Worm (Caenorhabditis elegans) whole organism, late embryonic: ENCODE data around the gene mks-3.

Experiments used
- C08G9.2 ChIP-seq: sonication (generic microtip); optimal IDR thresholded peaks from 2 replicates; lab custom pipeline; 2016; ENCODE audit warnings: mild to moderate bottlenecking, missing genetic modification characterization, moderate library complexity, missing compliant biosample characterization
- C38D4.7 ChIP-seq: fragments of 200-800 bp; sonication (Bioruptor generic); optimal IDR thresholded peaks from 2 replicates; lab custom pipeline; 2018; ENCODE audit warnings: mild to moderate bottlenecking, missing genetic modification characterization, moderate library complexity, missing compliant biosample characterization
- F13H6.1 ChIP-seq: sonication (generic microtip); optimal IDR thresholded peaks from 2 replicates; lab custom pipeline; 2016; ENCODE audit warnings: missing genetic modification characterization, missing compliant biosample characterization
- T23F11.4 ChIP-seq: fragments of 200-800 bp; sonication (Bioruptor generic); optimal IDR thresholded peaks from 2 replicates; lab custom pipeline; 2018; ENCODE audit warnings: mild to moderate bottlenecking, missing genetic modification characterization, missing compliant biosample characterization
- ceh-14 ChIP-seq: sonication (generic microtip); optimal IDR thresholded peaks from 2 replicates; lab custom pipeline; 2016; ENCODE audit warnings: missing genotype, missing genetic modification characterization, missing compliant biosample characterization
- ceh-19 ChIP-seq: fragments of 200-800 bp; sonication (Bioruptor generic); optimal IDR thresholded peaks from 2 replicates; lab custom pipeline; 2018; ENCODE audit warnings: mild to moderate bottlenecking, missing genetic modification characterization, missing compliant biosample characterization
- ceh-2 ChIP-seq: sonication (generic microtip); optimal IDR thresholded peaks from 2 replicates; lab custom pipeline; 2016; ENCODE audit warnings: missing genotype, missing genetic modification characterization, missing compliant biosample characterization
- ceh-22 ChIP-seq: sonication (generic microtip); optimal IDR thresholded peaks from 2 replicates; lab custom pipeline; 2017; ENCODE audit warnings: missing biosample characterization, missing genetic modification characterization
- ceh-24 ChIP-seq: sonication (generic microtip); optimal IDR thresholded peaks from 2 replicates; lab custom pipeline; 2016; ENCODE audit warnings: mild to moderate bottlenecking, missing genetic modification characterization, missing compliant biosample characterization
- ceh-31 ChIP-seq: sonication (generic microtip); optimal IDR thresholded peaks from 2 replicates; lab custom pipeline; 2016; ENCODE audit warnings: missing genetic modification characterization, missing compliant biosample characterization
- ceh-34 ChIP-seq: sonication (generic microtip); optimal IDR thresholded peaks from 2 replicates; lab custom pipeline; 2016; ENCODE audit warnings: mild to moderate bottlenecking, missing genetic modification characterization, missing compliant biosample characterization
- ceh-48 ChIP-seq: sonication (generic microtip); optimal IDR thresholded peaks from 2 replicates; lab custom pipeline; 2016; ENCODE audit warnings: missing genetic modification characterization, inconsistent platforms, missing compliant biosample characterization
- che-1 ChIP-seq: sonication (generic microtip); optimal IDR thresholded peaks from 2 replicates; lab custom pipeline; 2016; ENCODE audit warnings: mild to moderate bottlenecking, missing genetic modification characterization, missing compliant biosample characterization
- dmd-4 ChIP-seq: sonication (generic microtip); optimal IDR thresholded peaks from 2 replicates; lab custom pipeline; 2016; ENCODE audit warnings: borderline replicate concordance, missing genetic modification characterization, missing compliant biosample characterization
- dve-1 ChIP-seq: sonication (generic microtip); optimal IDR thresholded peaks from 2 replicates; lab custom pipeline; 2017; ENCODE audit warnings: antibody characterized with exemption, mild to moderate bottlenecking, missing genetic modification characterization, missing compliant biosample characterization
- elt-2 ChIP-seq: sonication (generic microtip); optimal IDR thresholded peaks from 2 replicates; lab custom pipeline; 2016; ENCODE audit warnings: missing genetic modification reagents, missing genetic modification characterization, missing compliant biosample characterization
- elt-4 ChIP-seq: sonication (generic microtip); optimal IDR thresholded peaks from 2 replicates; lab custom pipeline; 2016; ENCODE audit warnings: missing genetic modification characterization, missing compliant biosample characterization
- ets-4 ChIP-seq: sonication (generic microtip); optimal IDR thresholded peaks from 2 replicates; lab custom pipeline; 2016; ENCODE audit warnings: missing genetic modification characterization, missing compliant biosample characterization
- fkh-10 ChIP-seq: fragments of 150-350 bp; optimal IDR thresholded peaks from 2 replicates; lab custom pipeline; 2014; ENCODE audit warnings: missing biosample characterization, missing genetic modification reagents, missing genetic modification characterization
- gmeb-2 ChIP-seq: sonication (generic microtip); optimal IDR thresholded peaks from 2 replicates; lab custom pipeline; 2016; ENCODE audit warnings: missing genetic modification characterization, inconsistent platforms, missing compliant biosample characterization
- hlh-13 ChIP-seq: fragments of 200-800 bp; sonication (Bioruptor generic); optimal IDR thresholded peaks from 2 replicates; lab custom pipeline; 2018; ENCODE audit warnings: mild to moderate bottlenecking, missing genetic modification characterization, missing compliant biosample characterization
- hlh-15 ChIP-seq: sonication (generic microtip); optimal IDR thresholded peaks from 2 replicates; lab custom pipeline; 2016; ENCODE audit warnings: missing genetic modification characterization, missing compliant biosample characterization
- hlh-30 ChIP-seq: sonication (generic microtip); optimal IDR thresholded peaks from 2 replicates; lab custom pipeline; 2017; ENCODE audit warnings: antibody characterized with exemption, missing genetic modification characterization, missing compliant biosample characterization; ENCODE audit not compliant: insufficient read depth
- hlh-8 ChIP-seq: sonication (generic microtip); optimal IDR thresholded peaks from 2 replicates; lab custom pipeline; 2016; ENCODE audit warnings: missing genotype, missing genetic modification characterization, missing compliant biosample characterization
- lin-11 ChIP-seq: fragments of 200-800 bp; sonication (Bioruptor generic); optimal IDR thresholded peaks from 2 replicates; lab custom pipeline; 2018; ENCODE audit warnings: mild to moderate bottlenecking, missing genetic modification characterization, missing compliant biosample characterization
- nfya-1 ChIP-seq: sonication (generic microtip); optimal IDR thresholded peaks from 2 replicates; lab custom pipeline; 2017; ENCODE audit warnings: missing genetic modification characterization, mild to moderate bottlenecking, missing compliant biosample characterization, antibody characterized with exemption, moderate library complexity
- pag-3 ChIP-seq: sonication (generic microtip); optimal IDR thresholded peaks from 2 replicates; lab custom pipeline; 2016; ENCODE audit warnings: missing compliant biosample characterization, missing genetic modification characterization, borderline replicate concordance
- pat-9 ChIP-seq: fragments of 200-800 bp; sonication (Bioruptor generic); optimal IDR thresholded peaks from 2 replicates; lab custom pipeline; 2018; ENCODE audit warnings: mild to moderate bottlenecking, missing genetic modification characterization, moderate library complexity, missing compliant biosample characterization
- pax-1 ChIP-seq: fragments of 150-350 bp; optimal IDR thresholded peaks from 2 replicates; lab custom pipeline; 2014; ENCODE audit warnings: missing biosample characterization, missing genetic modification characterization
- pha-2 ChIP-seq: sonication (generic microtip); optimal IDR thresholded peaks from 2 replicates; lab custom pipeline; 2017; ENCODE audit warnings: mild to moderate bottlenecking, missing genetic modification characterization, missing compliant biosample characterization
- pros-1 ChIP-seq: fragments of 150-350 bp; optimal IDR thresholded peaks from 2 replicates; lab custom pipeline; 2014; ENCODE audit warnings: missing biosample characterization, missing genetic modification reagents, missing genetic modification characterization
- syd-9 ChIP-seq: sonication (generic microtip); optimal IDR thresholded peaks from 2 replicates; lab custom pipeline; 2016; ENCODE audit warnings: mild to moderate bottlenecking, missing genetic modification characterization, moderate library complexity, missing compliant biosample characterization
- tbx-2 ChIP-seq: sonication (generic microtip); optimal IDR thresholded peaks from 2 replicates; lab custom pipeline; 2016; ENCODE audit warnings: missing genetic modification characterization, missing compliant biosample characterization
- unc-3 ChIP-seq, 2 experiments: fragments of 200-800 bp in 1 of 2; sonication (Bioruptor generic) in 1 of 2; sonication (generic microtip) in 1 of 2; conservative IDR thresholded peaks in 1 of 2; optimal IDR thresholded peaks in 1 of 2; 2 replicates each; pipeline versions ENCODE4 v1.3.6 to Lab custom; 2016 to 2022; ENCODE audit warnings: missing compliant biosample characterization in 2 of 2, missing genetic modification characterization in 2 of 2, missing genetic modification reagents in 1 of 2
- unc-42 ChIP-seq: sonication (generic microtip); optimal IDR thresholded peaks from 2 replicates; lab custom pipeline; 2016; ENCODE audit warnings: missing genotype, missing genetic modification characterization, missing compliant biosample characterization
- unc-86 ChIP-seq: sonication (generic microtip); optimal IDR thresholded peaks from 2 replicates; lab custom pipeline; 2016; ENCODE audit warnings: missing genetic modification characterization, missing compliant biosample characterization
- zip-5 ChIP-seq: sonication (generic microtip); optimal IDR thresholded peaks from 2 replicates; lab custom pipeline; 2016; ENCODE audit warnings: missing genetic modification characterization, missing compliant biosample characterization

The mks-3 gene

DNA sequence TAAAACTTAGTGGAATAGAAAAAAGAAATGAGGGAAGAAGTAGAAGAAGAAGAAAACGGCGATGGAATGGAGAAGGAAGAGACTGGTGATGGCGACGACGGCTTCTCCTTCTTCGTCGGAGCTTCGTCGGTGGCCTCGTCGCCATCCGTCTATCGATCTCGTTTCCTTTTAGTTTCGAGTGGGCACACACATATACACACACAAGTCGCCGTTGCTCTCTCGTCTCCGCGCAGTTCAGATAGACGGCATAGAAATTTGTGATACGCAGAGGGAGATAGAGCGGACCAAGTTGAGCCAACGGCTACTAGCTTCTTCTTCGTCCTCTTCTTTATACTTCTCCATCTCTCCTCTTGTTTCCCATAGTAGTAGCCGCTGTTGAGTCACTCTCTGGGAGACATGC, 9.8 kb upstream of the mks-3 start:
- TF ChIP-seq ceh-48 (tag; lab: Kevin White, UChicago) (peak; percentile 74), ceh-34 (peak; percentile 1), nfya-1 (tag; lab: Kevin White, UChicago) (peak; percentile 12), dmd-4 (tag; lab: Kevin White, UChicago) (no peak), F13H6.1 (tag; lab: Kevin White, UChicago) (peak; percentile 24), gmeb-2 (tag; lab: Kevin White, UChicago) (no peak), tbx-2 (peak; percentile 36), ceh-31 (tag; lab: Kevin White, UChicago) (peak; percentile 73), unc-42 (peak; percentile 28)

DNA sequence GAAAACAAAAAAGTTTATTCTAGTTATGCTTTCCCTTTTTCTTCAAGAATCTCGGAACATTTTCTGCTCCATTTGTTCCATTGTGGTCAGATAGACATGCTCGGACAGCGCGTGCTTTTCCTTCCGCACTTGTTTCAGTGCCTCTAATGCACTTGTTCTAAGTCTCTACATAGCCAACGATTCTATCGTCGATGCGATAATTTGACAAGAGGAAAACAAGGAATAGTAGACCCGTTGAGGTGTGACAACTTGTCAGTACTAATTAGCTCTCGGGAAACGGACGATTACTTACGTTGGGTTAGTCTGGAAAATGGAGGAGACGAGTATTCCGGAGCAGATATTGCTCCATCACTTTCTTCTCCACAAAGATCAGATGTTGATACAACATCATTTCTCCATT, 4.8 kb upstream of the mks-3 start:
- TF ChIP-seq pat-9 (tag; lab: Kevin White, UChicago) (no peak), pros-1 (tag; lab: Kevin White, UChicago) (no peak), ceh-31 (tag; lab: Kevin White, UChicago) (peak; percentile 1)

- TF ChIP-seq T23F11.4: no peak
- TF ChIP-seq hlh-13: no peak
- TF ChIP-seq nfya-1 (tag; lab: Kevin White, UChicago): no peak
Observed at ce11 chrII:7577412-7577811, 6.0 kb downstream of the mks-3 start, which contains the start of gene F35D2.6. TSS of gene F35D2.6 (plus strand) at chrII:7577712.

DNA sequence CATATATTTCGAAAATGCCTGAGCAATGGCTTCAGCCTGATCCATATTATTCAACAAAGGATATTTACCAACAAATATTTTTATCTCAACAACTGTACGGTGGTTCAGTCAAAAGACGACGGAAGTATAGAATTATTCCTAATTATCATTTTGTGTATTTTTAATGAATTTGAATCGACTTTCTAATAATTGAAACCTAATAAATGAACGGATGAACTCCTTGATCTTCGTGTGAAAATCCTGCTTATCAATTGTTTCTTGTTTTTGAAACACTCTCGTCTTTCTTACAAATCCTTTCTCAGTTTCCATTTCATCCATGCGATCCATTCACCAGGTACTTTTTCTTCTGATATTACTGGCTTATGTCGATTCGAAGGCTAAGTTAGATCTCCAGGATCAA, 7.8 kb downstream of the mks-3 start, which contains the start of gene F35D2.1:
Gene F35D2.1 (plus strand): TSS at position 301 of the 400 bp plus-strand sequence.
- TF ChIP-seq ceh-34 (no peak), hlh-15 (tag; lab: Kevin White, UChicago) (no peak), pax-1 (no peak), pag-3 (no peak), C38D4.7 (GFP tag; lab: Kevin White, UChicago) (no peak)
- TF ChIP-seq, all 69 proteins: peak for 0

- no peak for TF ChIP-seq ceh-14 (tag; lab: Kevin White, UChicago)
- no peak for TF ChIP-seq dmd-4 (tag; lab: Kevin White, UChicago)
- TF ChIP-seq pha-2 (tag; lab: Kevin White, UChicago): no peak
- no peak for TF ChIP-seq lin-11
- no peak for TF ChIP-seq dve-1
- TF ChIP-seq unc-3 (GFP tag; conservative IDR thresholded peaks at IDR 0.05; lab: Robert Waterston, UW): no peak
- TF ChIP-seq unc-3 (tag; optimal IDR thresholded peaks at IDR 0.05; lab: Kevin White, UChicago): no peak
- TF ChIP-seq zip-5: no peak
- no peak for TF ChIP-seq ceh-2 (tag; lab: Kevin White, UChicago)
- TF ChIP-seq ceh-19 (GFP tag; lab: Kevin White, UChicago): no peak
- no peak for TF ChIP-seq syd-9 (tag; lab: Kevin White, UChicago)
- TF ChIP-seq unc-86: no peak
- TF ChIP-seq elt-4: no peak
Observed at ce11 chrII:7574143-7574542, 9.3 kb downstream of the mks-3 start, which contains the start of gene F35D2.2. TSS of gene F35D2.2 (plus strand) at chrII:7574443.

DNA sequence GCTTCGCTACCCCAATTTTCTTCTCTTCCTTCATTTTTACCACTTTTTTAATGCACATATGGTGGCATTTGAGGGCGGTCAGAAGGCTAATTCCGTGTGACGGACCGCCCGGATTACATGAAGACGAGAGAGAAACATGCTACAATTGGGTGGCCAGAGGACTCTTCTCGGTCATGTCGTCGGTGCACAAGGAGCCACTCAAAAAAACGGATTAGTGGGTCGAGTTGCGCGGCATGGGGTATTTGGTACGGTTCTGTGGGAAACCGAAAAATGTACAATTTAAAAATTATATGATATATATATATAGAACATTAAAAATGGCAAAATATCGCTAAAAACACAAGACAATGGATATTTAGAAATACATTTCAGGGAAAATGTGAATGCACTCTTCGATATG, 12.6 kb downstream of the mks-3 start:
- no peak for TF ChIP-seq fkh-10
- TF ChIP-seq C08G9.2 (tag; lab: Kevin White, UChicago): no peak
- TF ChIP-seq unc-3 (GFP tag; conservative IDR thresholded peaks at IDR 0.05; lab: Robert Waterston, UW): no peak
- no peak for TF ChIP-seq unc-3 (tag; optimal IDR thresholded peaks at IDR 0.05; lab: Kevin White, UChicago)
- no peak for TF ChIP-seq lin-11
- no peak for TF ChIP-seq hlh-8 (tag; lab: Kevin White, UChicago)
- no peak for TF ChIP-seq hlh-30 (tag; lab: Kevin White, UChicago)
- TF ChIP-seq ceh-22 (tag; lab: Kevin White, UChicago): no peak
- no peak for TF ChIP-seq elt-2
- TF ChIP-seq ets-4 (tag; lab: Kevin White, UChicago): no peak
- TF ChIP-seq che-1 (tag; lab: Kevin White, UChicago): no peak
- no peak for TF ChIP-seq ceh-24 (tag; lab: Kevin White, UChicago)
- TF ChIP-seq hlh-13: no peak
- TF ChIP-seq C38D4.7 (GFP tag; lab: Kevin White, UChicago): no peak
- TF ChIP-seq, all 69 proteins: peak for 0
